6 fruit fly cellular contexts compared by ENCODE assay signal in genomic region chr2L:4810697-4811490, dm6.
TF ChIP-seq lines count a peak whose summit lies in the region.

No protein-coding gene starts in this region.

- TF ChIP-seq CTCF in whole organism, embryonic (GFP tag; optimal IDR thresholded peaks at IDR 0.05; lab: Kevin White, UChicago) = no peak

TF ChIP-seq in whole organism, 6 proteins besides CTCF, POLR2A, EP300 and RAD21:
- TF ChIP-seq EcR (GFP tag; optimal IDR thresholded peaks at IDR 0.05; lab: Kevin White, UChicago) (peak in 1 of 2 experiments; percentile 28), Dll (optimal IDR thresholded peaks at IDR 0.05; lab: Kevin White, UChicago) (peak; percentile 58), psq (optimal IDR thresholded peaks at IDR 0.05; lab: Kevin White, UChicago) (no peak), CG8478 (optimal IDR thresholded peaks at IDR 0.05; lab: Kevin White, UChicago) (no peak)

TF ChIP-seq in whole organism, adult, 20 proteins besides CTCF, POLR2A, EP300 and RAD21 (continues in another document):
- TF ChIP-seq CG11617 (GFP tag; optimal IDR thresholded peaks at IDR 0.05; lab: Kevin White, UChicago) (peak; percentile 77), Crg-1 (GFP tag; optimal IDR thresholded peaks at IDR 0.05; lab: Kevin White, UChicago) (peak; percentile 5), cic (GFP tag; optimal IDR thresholded peaks at IDR 0.05; lab: Kevin White, UChicago) (no peak), CG1620 (GFP tag; optimal IDR thresholded peaks at IDR 0.05; lab: Kevin White, UChicago) (peak; percentile 11), Clk (GFP tag; optimal IDR thresholded peaks at IDR 0.05; lab: Kevin White, UChicago) (no peak), cnc (optimal IDR thresholded peaks at IDR 0.05; lab: Kevin White, UChicago) (no peak), ovo (GFP tag; optimal IDR thresholded peaks at IDR 0.05; lab: Kevin White, UChicago) (no peak), tj (GFP tag; optimal IDR thresholded peaks at IDR 0.05; lab: Kevin White, UChicago) (peak; percentile 39), CG14711 (tag; optimal IDR thresholded peaks at IDR 0.05; lab: Kevin White, UChicago) (peak; percentile 18), CG33017 (tag; optimal IDR thresholded peaks at IDR 0.05; lab: Kevin White, UChicago) (peak; percentile 11), Mnt (GFP tag; optimal IDR thresholded peaks at IDR 0.05; lab: Kevin White, UChicago) (no peak), pad (GFP tag; optimal IDR thresholded peaks at IDR 0.05; lab: Kevin White, UChicago) (peak; percentile 27), CG7045 (GFP tag; optimal IDR thresholded peaks at IDR 0.05; lab: Kevin White, UChicago) (peak; percentile 63), toe (GFP tag; optimal IDR thresholded peaks at IDR 0.05; lab: Kevin White, UChicago) (peak; percentile 37), CG5204 (GFP tag; optimal IDR thresholded peaks at IDR 0.05; lab: Kevin White, UChicago) (peak; percentile 70), kay (GFP tag; lab: Kevin White, UChicago; ENCODE audit: borderline replicate concordance) (peak; percentile 68), CG12768 (GFP tag; optimal IDR thresholded peaks at IDR 0.05; lab: Kevin White, UChicago) (no peak), Hr96 (GFP tag; optimal IDR thresholded peaks at IDR 0.05; lab: Kevin White, UChicago) (peak; percentile 26)

TF ChIP-seq in whole organism, embryonic, 481 proteins besides CTCF, POLR2A, EP300 and RAD21 (continues in another document):
- TF ChIP-seq Fer1 (GFP tag; optimal IDR thresholded peaks at IDR 0.05; lab: Kevin White, UChicago) (peak; percentile 7), CG7357 (GFP tag; IDR thresholded peaks at IDR 0.05; lab: Robert Waterston, UW) (peak; percentile 42; the same call in 1 of the 3 replicates), pzg (GFP tag; optimal IDR thresholded peaks at IDR 0.05; lab: Kevin White, UChicago) (no peak), CG7556 (GFP tag; optimal IDR thresholded peaks at IDR 0.05; lab: Kevin White, UChicago) (peak; percentile 92), chn (GFP tag; optimal IDR thresholded peaks at IDR 0.05; lab: Kevin White, UChicago) (peak; percentile 29), croc (GFP tag; conservative IDR thresholded peaks at IDR 0.05; lab: Robert Waterston, UW) (0 out of 3 replicates have a peak, but pooled peaks have one; percentile 20), ham (GFP tag; IDR thresholded peaks at IDR 0.05; lab: Robert Waterston, UW) (0 out of 2 replicates have a peak, but pooled peaks have one; percentile 21), NK7.1 (GFP tag; optimal IDR thresholded peaks at IDR 0.05; lab: Kevin White, UChicago) (peak; percentile 3), MTF-1 (GFP tag; optimal IDR thresholded peaks at IDR 0.05; lab: Kevin White, UChicago; ENCODE audit: borderline replicate concordance) (no peak), slou (GFP tag; optimal IDR thresholded peaks at IDR 0.05; lab: Kevin White, UChicago) (peak; percentile 57), Atf-2 (GFP tag; optimal IDR thresholded peaks at IDR 0.05; lab: Kevin White, UChicago) (peak; percentile 2), Meics (GFP tag; optimal IDR thresholded peaks at IDR 0.05; lab: Kevin White, UChicago) (peak; percentile 74), ac (GFP tag; optimal IDR thresholded peaks at IDR 0.05; lab: Kevin White, UChicago) (peak; percentile 36), CG8478 (optimal IDR thresholded peaks at IDR 0.05; lab: Kevin White, UChicago) (no peak), Spps (tag; optimal IDR thresholded peaks at IDR 0.05; lab: Kevin White, UChicago) (no peak)

TF ChIP-seq in whole organism, prepupa, 60 proteins besides CTCF, POLR2A, EP300 and RAD21 (continues in another document):
- TF ChIP-seq Ets21C (GFP tag; optimal IDR thresholded peaks at IDR 0.05; lab: Kevin White, UChicago) (peak; percentile 12), fkh (GFP tag; optimal IDR thresholded peaks at IDR 0.05; lab: Kevin White, UChicago) (peak; percentile 57), CG15336 (GFP tag; IDR thresholded peaks at IDR 0.05; lab: Robert Waterston, UW) (peak; percentile 66), CG3032 (tag; optimal IDR thresholded peaks at IDR 0.05; lab: Kevin White, UChicago) (peak; percentile 69), CG31627 (GFP tag; optimal IDR thresholded peaks at IDR 0.05; lab: Kevin White, UChicago) (peak; percentile 56), Eip75B (GFP tag; optimal IDR thresholded peaks at IDR 0.05; lab: Kevin White, UChicago) (peak; percentile 50), CG9139 (GFP tag; optimal IDR thresholded peaks at IDR 0.05; lab: Kevin White, UChicago) (peak; percentile 11), Eip93F (GFP tag; optimal IDR thresholded peaks at IDR 0.05; lab: Kevin White, UChicago) (no peak), acj6 (GFP tag; optimal IDR thresholded peaks at IDR 0.05; lab: Kevin White, UChicago) (peak; percentile 62), Hr4 (GFP tag; optimal IDR thresholded peaks at IDR 0.05; lab: Kevin White, UChicago) (peak; percentile 64), CG3919 (GFP tag; optimal IDR thresholded peaks at IDR 0.05; lab: Kevin White, UChicago) (peak; percentile 61), cyc (GFP tag; optimal IDR thresholded peaks at IDR 0.05; lab: Kevin White, UChicago) (peak; percentile 49), CG8319 (GFP tag; optimal IDR thresholded peaks at IDR 0.05; lab: Kevin White, UChicago) (peak; percentile 38), spab (GFP tag; optimal IDR thresholded peaks at IDR 0.05; lab: Kevin White, UChicago) (peak; percentile 62), CG16779 (tag; optimal IDR thresholded peaks at IDR 0.05; lab: Kevin White, UChicago) (no peak), fd85E (GFP tag; optimal IDR thresholded peaks at IDR 0.05; lab: Kevin White, UChicago) (no peak), Sox102F (GFP tag; optimal IDR thresholded peaks at IDR 0.05; lab: Kevin White, UChicago) (peak; percentile 38), CG7368 (GFP tag; optimal IDR thresholded peaks at IDR 0.05; lab: Kevin White, UChicago) (no peak), CG4318 (GFP tag; optimal IDR thresholded peaks at IDR 0.05; lab: Kevin White, UChicago) (peak; percentile 69)

TF ChIP-seq in whole organism, pupa, 21 proteins besides CTCF, POLR2A, EP300 and RAD21 (continues in another document):
- TF ChIP-seq CG14655 (GFP tag; optimal IDR thresholded peaks at IDR 0.05; lab: Kevin White, UChicago) (peak; percentile 80), Pif1B (GFP tag; optimal IDR thresholded peaks at IDR 0.05; lab: Kevin White, UChicago) (peak; percentile 54), Snoo (tag; optimal IDR thresholded peaks at IDR 0.05; lab: Kevin White, UChicago) (peak; percentile 67), CG9948 (tag; optimal IDR thresholded peaks at IDR 0.05; lab: Kevin White, UChicago) (peak; percentile 56), CG15710 (tag; optimal IDR thresholded peaks at IDR 0.05; lab: Kevin White, UChicago) (peak; percentile 58), CG13204 (GFP tag; optimal IDR thresholded peaks at IDR 0.05; lab: Kevin White, UChicago) (peak; percentile 44), D1 (tag; optimal IDR thresholded peaks at IDR 0.05; lab: Kevin White, UChicago) (no peak), gl (tag; optimal IDR thresholded peaks at IDR 0.05; lab: Kevin White, UChicago) (no peak), fd96Ca (GFP tag; IDR thresholded peaks at IDR 0.05; lab: Robert Waterston, UW) (no peak), Ets98B (GFP tag; IDR thresholded peaks at IDR 0.05; lab: Robert Waterston, UW) (0 out of 2 replicates have a peak, but pooled peaks have one; percentile 10), CG10348 (GFP tag; IDR thresholded peaks at IDR 0.05; lab: Robert Waterston, UW) (no peak), EcR (GFP tag; optimal IDR thresholded peaks at IDR 0.05; lab: Kevin White, UChicago) (peak; percentile 61), CG4496 (GFP tag; IDR thresholded peaks at IDR 0.05; lab: Robert Waterston, UW) (0 out of 3 replicates have a peak, but pooled peaks have one; percentile 14), CG34367 (tag; optimal IDR thresholded peaks at IDR 0.05; lab: Kevin White, UChicago) (peak; percentile 6), CG12605 (GFP tag; IDR thresholded peaks at IDR 0.05; lab: Robert Waterston, UW) (no peak), CG17806 (tag; optimal IDR thresholded peaks at IDR 0.05; lab: Kevin White, UChicago) (peak; percentile 10), CG8159 (tag; optimal IDR thresholded peaks at IDR 0.05; lab: Kevin White, UChicago) (peak; percentile 81), CG8301 (tag; optimal IDR thresholded peaks at IDR 0.05; lab: Kevin White, UChicago) (peak; percentile 62), Pif1A (GFP tag; optimal IDR thresholded peaks at IDR 0.05; lab: Kevin White, UChicago) (peak; percentile 55), rn (GFP tag; IDR thresholded peaks at IDR 0.05; lab: Robert Waterston, UW) (no peak)

TF ChIP-seq in whole organism, wandering third instar larva, 38 proteins besides CTCF, POLR2A, EP300 and RAD21 (continues in another document):
- TF ChIP-seq Sp1 (GFP tag; optimal IDR thresholded peaks at IDR 0.05; lab: Kevin White, UChicago) = peak; percentile 82
- TF ChIP-seq Rel (GFP tag; optimal IDR thresholded peaks at IDR 0.05; lab: Kevin White, UChicago) = no peak
- no peak for TF ChIP-seq Rel (tag; optimal IDR thresholded peaks at IDR 0.05; lab: Kevin White, UChicago)
- no peak for TF ChIP-seq pan (optimal IDR thresholded peaks at IDR 0.05; lab: Kevin White, UChicago)
- TF ChIP-seq woc (GFP tag; optimal IDR thresholded peaks at IDR 0.05; lab: Kevin White, UChicago) = peak; percentile 93
- TF ChIP-seq fru (GFP tag; optimal IDR thresholded peaks at IDR 0.05; lab: Kevin White, UChicago) = peak; percentile 62
- TF ChIP-seq dl (GFP tag; optimal IDR thresholded peaks at IDR 0.05; lab: Kevin White, UChicago; ENCODE audit: insufficient read depth in 1 of 2, partially characterized antibody in 2 of 2) = no peak
- peak; percentile 60 for TF ChIP-seq ey (GFP tag; optimal IDR thresholded peaks at IDR 0.05; lab: Kevin White, UChicago)
- TF ChIP-seq CG32264 (GFP tag; optimal IDR thresholded peaks at IDR 0.05; lab: Kevin White, UChicago) = no peak
- no peak for TF ChIP-seq Mio (GFP tag; optimal IDR thresholded peaks at IDR 0.05; lab: Kevin White, UChicago)
- peak; percentile 20 for TF ChIP-seq brk (GFP tag; optimal IDR thresholded peaks at IDR 0.05; lab: Kevin White, UChicago)
- TF ChIP-seq h (GFP tag; optimal IDR thresholded peaks at IDR 0.05; lab: Kevin White, UChicago) = peak; percentile 58
- no peak for TF ChIP-seq CrebA (GFP tag; optimal IDR thresholded peaks at IDR 0.05; lab: Kevin White, UChicago; ENCODE audit: borderline replicate concordance)
- peak; percentile 64 for TF ChIP-seq dmrt93B (GFP tag; optimal IDR thresholded peaks at IDR 0.05; lab: Kevin White, UChicago)
- peak; percentile 49 for TF ChIP-seq Hnf4 (GFP tag; optimal IDR thresholded peaks at IDR 0.05; lab: Kevin White, UChicago)
- TF ChIP-seq OdsH (GFP tag; optimal IDR thresholded peaks at IDR 0.05; lab: Kevin White, UChicago) = peak; percentile 68
- no peak for TF ChIP-seq N (GFP tag; optimal IDR thresholded peaks at IDR 0.05; lab: Kevin White, UChicago)
- TF ChIP-seq br (GFP tag; optimal IDR thresholded peaks at IDR 0.05; lab: Kevin White, UChicago) = peak; percentile 45
- peak; percentile 57 for TF ChIP-seq rgr (GFP tag; optimal IDR thresholded peaks at IDR 0.05; lab: Kevin White, UChicago)
- TF ChIP-seq Dfd (GFP tag; optimal IDR thresholded peaks at IDR 0.05; lab: Kevin White, UChicago) = no peak
- peak; percentile 5 for TF ChIP-seq dsf (GFP tag; optimal IDR thresholded peaks at IDR 0.05; lab: Kevin White, UChicago; ENCODE audit: borderline replicate concordance)
- no peak for TF ChIP-seq Abd-B (GFP tag; optimal IDR thresholded peaks at IDR 0.05; lab: Kevin White, UChicago)
- peak in 1 of 2 experiments; percentile 70 for TF ChIP-seq foxo (GFP tag; optimal IDR thresholded peaks at IDR 0.05; lab: Kevin White, UChicago)
